Fruit fly (Drosophila melanogaster) whole organism, pupa: Measurements from ENCODE around the gene CG14965.

Experiments
- CG10348 ChIP-seq: fragments of 200-800 bp; sonication (Bioruptor generic); IDR thresholded peaks from 2 replicates; pipeline ENCODE4 v1.3.6; 2022; ENCODE audit warnings: missing biosample characterization, missing genetic modification characterization
- CG12605 ChIP-seq: fragments of 200-800 bp; sonication (Bioruptor generic); IDR thresholded peaks from 2 replicates; pipeline ENCODE4 v1.3.6; 2022; ENCODE audit warnings: missing biosample characterization, missing genetic modification characterization
- CG13204 ChIP-seq: fragments of 200-800 bp; sonication (Bioruptor generic); optimal IDR thresholded peaks from 2 replicates; lab custom pipeline; 2018; ENCODE audit warnings: missing biosample characterization, mild to moderate bottlenecking, missing genetic modification characterization, moderate library complexity
- CG14655 ChIP-seq: fragments of 200-800 bp; sonication (Bioruptor generic); optimal IDR thresholded peaks from 3 replicates; lab custom pipeline; 2017; ENCODE audit warnings: mild to moderate bottlenecking, missing biosample characterization, missing genetic modification reagents, missing genetic modification characterization
- CG15710 ChIP-seq: fragments of 200-800 bp; sonication (Bioruptor generic); optimal IDR thresholded peaks from 2 replicates; lab custom pipeline; 2018; ENCODE audit warnings: missing biosample characterization, mild to moderate bottlenecking, missing genetic modification characterization, moderate library complexity
- CG17806 ChIP-seq: fragments of 200-800 bp; sonication (Bioruptor generic); optimal IDR thresholded peaks from 2 replicates; lab custom pipeline; 2018; ENCODE audit warnings: missing biosample characterization, mild to moderate bottlenecking, missing genetic modification characterization, moderate library complexity
- CG32121 ChIP-seq: fragments of 200-800 bp; sonication (Bioruptor generic); IDR thresholded peaks from 2 replicates; pipeline ENCODE4 v1.3.6; 2022; ENCODE audit warnings: missing biosample characterization, missing genetic modification characterization
- CG34367 ChIP-seq: fragments of 200-800 bp; sonication (Bioruptor generic); optimal IDR thresholded peaks from 2 replicates; lab custom pipeline; 2018; ENCODE audit warnings: missing biosample characterization, mild to moderate bottlenecking, missing genetic modification characterization
- CG4496 ChIP-seq: fragments of 200-800 bp; sonication (Bioruptor generic); IDR thresholded peaks from 3 replicates; pipeline ENCODE4 v1.3.6; 2022; ENCODE audit warnings: missing biosample characterization, missing genetic modification characterization
- CG8159 ChIP-seq: fragments of 200-800 bp; sonication (Bioruptor generic); optimal IDR thresholded peaks from 3 replicates; lab custom pipeline; 2018; ENCODE audit warnings: missing biosample characterization, mild to moderate bottlenecking, missing genetic modification characterization, moderate library complexity
- CG8301 ChIP-seq: fragments of 200-800 bp; sonication (Bioruptor generic); optimal IDR thresholded peaks from 2 replicates; lab custom pipeline; 2018; ENCODE audit warnings: missing biosample characterization, mild to moderate bottlenecking, missing genetic modification characterization
- CG9948 ChIP-seq: fragments of 200-800 bp; sonication (Bioruptor generic); optimal IDR thresholded peaks from 2 replicates; lab custom pipeline; 2018; ENCODE audit warnings: missing biosample characterization, mild to moderate bottlenecking, missing genetic modification characterization, moderate library complexity
- D1 ChIP-seq: fragments of 200-800 bp; sonication (Bioruptor generic); optimal IDR thresholded peaks from 2 replicates; lab custom pipeline; 2018; ENCODE audit warnings: missing biosample characterization, mild to moderate bottlenecking, missing genetic modification characterization, moderate library complexity
- EcR ChIP-seq: fragments of 200-800 bp; sonication (Bioruptor generic); optimal IDR thresholded peaks from 3 replicates; lab custom pipeline; 2019; ENCODE audit warnings: missing biosample characterization, missing genetic modification characterization, mild to moderate bottlenecking, moderate library complexity, missing genetic modification reagents
- Ets98B ChIP-seq: fragments of 200-800 bp; sonication (Bioruptor generic); IDR thresholded peaks from 2 replicates; pipeline ENCODE4 v1.3.6; 2022; ENCODE audit warnings: missing biosample characterization, missing genetic modification characterization
- Pif1A ChIP-seq: fragments of 200-800 bp; sonication (Bioruptor generic); optimal IDR thresholded peaks from 3 replicates; lab custom pipeline; 2016; ENCODE audit warnings: missing biosample characterization, missing genetic modification characterization
- Pif1B ChIP-seq: fragments of 200-800 bp; sonication (Bioruptor generic); optimal IDR thresholded peaks from 3 replicates; lab custom pipeline; 2016; ENCODE audit warnings: missing biosample characterization, missing genetic modification characterization
- Snoo ChIP-seq: fragments of 200-800 bp; sonication (Bioruptor generic); optimal IDR thresholded peaks from 3 replicates; lab custom pipeline; 2017; ENCODE audit warnings: missing biosample characterization, mild to moderate bottlenecking, missing genetic modification characterization, inconsistent platforms
- fd96Ca ChIP-seq: fragments of 200-800 bp; sonication (Bioruptor generic); IDR thresholded peaks from 3 replicates; pipeline ENCODE4 v1.3.6; 2022; ENCODE audit warnings: missing biosample characterization, missing genetic modification characterization
- gl ChIP-seq: fragments of 200-800 bp; sonication (Bioruptor generic); optimal IDR thresholded peaks from 2 replicates; lab custom pipeline; 2018; ENCODE audit warnings: missing biosample characterization, mild to moderate bottlenecking, missing genetic modification characterization
- rn ChIP-seq: fragments of 200-800 bp; sonication (Bioruptor generic); IDR thresholded peaks from 2 replicates; pipeline ENCODE4 v1.3.6; 2022; ENCODE audit warnings: missing biosample characterization, missing genetic modification characterization

CG14965 gene

dm6 chr3L:3222643-3223389 is 30.5 kb upstream of the CG14965 start, which contains the start of the genes RpL28 and eIF1:
RpL28 (minus strand) TSS chr3L:3222960.
eIF1 (plus strand) TSS chr3L:3223341.
- TF ChIP-seq CG8159 (tag; lab: Kevin White, UChicago) (peak; percentile 67), CG32121 (GFP tag; lab: Robert Waterston, UW) (no peak), Ets98B (GFP tag; lab: Robert Waterston, UW) (peak; percentile 71), fd96Ca (peak; percentile 39; the same call in 1 of the 3 replicates), CG14655 (GFP tag; lab: Kevin White, UChicago) (no peak), CG10348 (GFP tag; lab: Robert Waterston, UW) (no peak), CG34367 (tag; lab: Kevin White, UChicago) (peak; percentile 80), CG8301 (tag; lab: Kevin White, UChicago) (no peak), CG4496 (peak; percentile 92), gl (tag; lab: Kevin White, UChicago) (peak; percentile 33), CG15710 (tag; lab: Kevin White, UChicago) (peak; percentile 74), CG17806 (tag; lab: Kevin White, UChicago) (peak; percentile 35), rn (GFP tag; lab: Robert Waterston, UW) (peak; percentile 32; the same call in 1 of the 2 replicates), CG9948 (peak; percentile 44), Pif1B (GFP tag; lab: Kevin White, UChicago) (no peak), Snoo (tag; lab: Kevin White, UChicago) (peak; percentile 93), CG12605 (peak; percentile 53; the same call in 1 of the 2 replicates), D1 (tag; lab: Kevin White, UChicago) (no peak), EcR (no peak), CG13204 (no peak), Pif1A (GFP tag; lab: Kevin White, UChicago) (no peak)

- TF ChIP-seq CG17806 (tag; lab: Kevin White, UChicago) (no peak), D1 (tag; lab: Kevin White, UChicago) (no peak), CG10348 (GFP tag; lab: Robert Waterston, UW) (no peak), CG13204 (no peak), CG4496 (no peak), CG15710 (tag; lab: Kevin White, UChicago) (no peak), CG12605 (no peak), rn (GFP tag; lab: Robert Waterston, UW) (no peak), CG34367 (tag; lab: Kevin White, UChicago) (no peak), Pif1A (GFP tag; lab: Kevin White, UChicago) (no peak), CG8159 (tag; lab: Kevin White, UChicago) (no peak), CG32121 (GFP tag; lab: Robert Waterston, UW) (no peak), EcR (no peak), fd96Ca (no peak), CG9948 (no peak), CG14655 (GFP tag; lab: Kevin White, UChicago) (no peak), Ets98B (GFP tag; lab: Robert Waterston, UW) (no peak), Pif1B (GFP tag; lab: Kevin White, UChicago) (no peak), Snoo (tag; lab: Kevin White, UChicago) (no peak)
These were observed 26.6 kb upstream of the CG14965 start, which contains the start of the genes hob and nSMase for dm6 chr3L:3218859-3219258. hob (minus strand) TSS chr3L:3218920. nSMase (plus strand) TSS chr3L:3219156.

- TF ChIP-seq CG14655 (GFP tag; lab: Kevin White, UChicago) (no peak), Ets98B (GFP tag; lab: Robert Waterston, UW) (no peak), rn (GFP tag; lab: Robert Waterston, UW) (no peak), CG10348 (GFP tag; lab: Robert Waterston, UW) (no peak), CG13204 (no peak), gl (tag; lab: Kevin White, UChicago) (no peak), CG12605 (no peak), CG17806 (tag; lab: Kevin White, UChicago) (no peak)
These were observed 16.6 kb upstream of the CG14965 start, which contains the start of the genes CG32269 and CG32270 for dm6 chr3L:3208895-3209294. CG32269 (minus strand) TSS chr3L:3208985. CG32270 (minus strand) TSS chr3L:3208985.

- TF ChIP-seq Pif1B (GFP tag; lab: Kevin White, UChicago) (no peak), CG8301 (tag; lab: Kevin White, UChicago) (no peak), CG14655 (GFP tag; lab: Kevin White, UChicago) (no peak), rn (GFP tag; lab: Robert Waterston, UW) (no peak), CG13204 (no peak), CG10348 (GFP tag; lab: Robert Waterston, UW) (no peak), EcR (no peak)
These were observed 14.0 kb upstream of the CG14965 start, which contains the start of gene CG33160 for dm6 chr3L:3206263-3206662. CG33160 (minus strand) TSS chr3L:3206363.

- TF ChIP-seq CG13204 (no peak), D1 (tag; lab: Kevin White, UChicago) (no peak), CG15710 (tag; lab: Kevin White, UChicago) (no peak), gl (tag; lab: Kevin White, UChicago) (no peak), CG9948 (no peak), CG17806 (tag; lab: Kevin White, UChicago) (no peak), CG32121 (GFP tag; lab: Robert Waterston, UW) (no peak), CG8301 (tag; lab: Kevin White, UChicago) (no peak), rn (GFP tag; lab: Robert Waterston, UW) (no peak), Pif1A (GFP tag; lab: Kevin White, UChicago) (no peak), CG8159 (tag; lab: Kevin White, UChicago) (no peak), CG34367 (tag; lab: Kevin White, UChicago) (no peak), EcR (no peak), CG14655 (GFP tag; lab: Kevin White, UChicago) (no peak), CG12605 (no peak), fd96Ca (no peak), Snoo (tag; lab: Kevin White, UChicago) (no peak), Pif1B (GFP tag; lab: Kevin White, UChicago) (no peak), CG10348 (GFP tag; lab: Robert Waterston, UW) (no peak)
These were observed 13.1 kb upstream of the CG14965 start, which contains the start of gene CG32277 for dm6 chr3L:3205349-3205748. CG32277 (minus strand) TSS chr3L:3205449.
